Fruit fly (Drosophila melanogaster) whole organism, embryonic: Measurements from ENCODE around the gene Nse4.

Source experiments
- Bgb ChIP-seq: fragments of 200-800 bp; sonication (Bioruptor generic); IDR thresholded peaks from 2 replicates; pipeline ENCODE4 v1.3.6; 2022; ENCODE audit warnings: missing biosample characterization, missing genetic modification characterization; ENCODE audit not compliant: partially characterized antibody
- CG10267 ChIP-seq: fragments of 200-800 bp; sonication (Bioruptor generic); optimal IDR thresholded peaks from 2 replicates; lab custom pipeline; 2018; ENCODE audit warnings: missing biosample characterization, mild to moderate bottlenecking, missing genetic modification characterization, moderate library complexity
- CG10431 ChIP-seq: fragments of 200-800 bp; sonication (Bioruptor generic); optimal IDR thresholded peaks from 3 replicates; lab custom pipeline; 2018; ENCODE audit warnings: missing biosample characterization, mild to moderate bottlenecking, missing genetic modification characterization
- CG11456 ChIP-seq: fragments of 200-800 bp; sonication (Bioruptor generic); IDR thresholded peaks from 3 replicates; pipeline ENCODE4 v1.3.6; 2022; ENCODE audit warnings: missing biosample characterization, missing genetic modification characterization
- CG13775 ChIP-seq: fragments of 200-800 bp; sonication (Bioruptor generic); optimal IDR thresholded peaks from 3 replicates; lab custom pipeline; 2017; ENCODE audit warnings: missing biosample characterization, mild to moderate bottlenecking, missing genetic modification characterization
- CG15514 ChIP-seq: fragments of 200-800 bp; sonication (Bioruptor generic); optimal IDR thresholded peaks from 3 replicates; lab custom pipeline; 2017; ENCODE audit warnings: missing biosample characterization, missing genetic modification characterization, mild to moderate bottlenecking, moderate library complexity, missing genetic modification reagents
- CG1647 ChIP-seq: fragments of 200-800 bp; sonication (Bioruptor generic); optimal IDR thresholded peaks from 3 replicates; lab custom pipeline; 2016; ENCODE audit warnings: missing biosample characterization, missing genetic modification characterization
- CG17829 ChIP-seq: fragments of 200-800 bp; optimal IDR thresholded peaks from 2 replicates; lab custom pipeline; 2019; ENCODE audit warnings: missing biosample characterization, mild to moderate bottlenecking, missing genetic modification characterization, moderate library complexity
- CG2116 ChIP-seq: fragments of 200-800 bp; sonication (Bioruptor generic); optimal IDR thresholded peaks from 3 replicates; lab custom pipeline; 2018; ENCODE audit warnings: missing biosample characterization, mild to moderate bottlenecking, missing genetic modification characterization
- CG2129 ChIP-seq: fragments of 200-800 bp; sonication (Bioruptor generic); IDR thresholded peaks from 2 replicates; pipeline ENCODE4 v1.3.6; 2022; ENCODE audit warnings: missing biosample characterization, missing genetic modification characterization; ENCODE audit not compliant: partially characterized antibody
- CG2678 ChIP-seq: fragments of 200-800 bp; sonication (Bioruptor generic); optimal IDR thresholded peaks from 3 replicates; lab custom pipeline; 2019; ENCODE audit warnings: missing biosample characterization, mild to moderate bottlenecking, missing genetic modification characterization, moderate library complexity
- CG2712 ChIP-seq: fragments of 200-800 bp; optimal IDR thresholded peaks from 3 replicates; lab custom pipeline; 2019; ENCODE audit warnings: missing biosample characterization, mild to moderate bottlenecking, missing genetic modification characterization, moderate library complexity
- CG2889 ChIP-seq: fragments of 200-800 bp; sonication (Bioruptor generic); IDR thresholded peaks from 3 replicates; pipeline ENCODE4 v1.3.6; 2022; ENCODE audit warnings: missing biosample characterization, missing genetic modification characterization
- CG30020 ChIP-seq: fragments of 200-800 bp; optimal IDR thresholded peaks from 2 replicates; lab custom pipeline; 2019; ENCODE audit warnings: missing biosample characterization, mild to moderate bottlenecking, missing genetic modification characterization, moderate library complexity
- CG31365 ChIP-seq: fragments of 200-800 bp; sonication (Bioruptor generic); optimal IDR thresholded peaks from 2 replicates; lab custom pipeline; 2018; ENCODE audit warnings: missing biosample characterization, mild to moderate bottlenecking, missing genetic modification characterization
- CG3281 ChIP-seq: fragments of 200-800 bp; sonication (Bioruptor generic); optimal IDR thresholded peaks from 3 replicates; lab custom pipeline; 2017; ENCODE audit warnings: missing biosample characterization, mild to moderate bottlenecking, missing genetic modification characterization
- CG42726 ChIP-seq: fragments of 200-800 bp; sonication (Bioruptor generic); IDR thresholded peaks from 2 replicates; pipeline ENCODE4 v1.3.6; 2022; ENCODE audit warnings: missing biosample characterization, missing genetic modification characterization; ENCODE audit not compliant: partially characterized antibody
- CG4617 ChIP-seq: fragments of 200-800 bp; sonication (Bioruptor generic); optimal IDR thresholded peaks from 3 replicates; lab custom pipeline; 2016; ENCODE audit warnings: missing biosample characterization, missing genetic modification characterization, borderline replicate concordance
- CG5953 ChIP-seq: fragments of 200-800 bp; sonication (Bioruptor generic); IDR thresholded peaks from 2 replicates; pipeline ENCODE4 v1.3.6; 2022; ENCODE audit warnings: missing biosample characterization, missing genetic modification characterization
- CG7963 ChIP-seq: fragments of 200-800 bp; sonication (Bioruptor generic); IDR thresholded peaks from 3 replicates; pipeline ENCODE4 v1.3.6; 2022; ENCODE audit warnings: missing biosample characterization, missing genetic modification characterization; ENCODE audit not compliant: partially characterized antibody
- CG8924 ChIP-seq: fragments of 200-800 bp; optimal IDR thresholded peaks from 3 replicates; lab custom pipeline; 2019; ENCODE audit warnings: missing biosample characterization, mild to moderate bottlenecking, missing genetic modification characterization, moderate library complexity
- CG8944 ChIP-seq: fragments of 200-800 bp; sonication (Bioruptor generic); optimal IDR thresholded peaks from 3 replicates; lab custom pipeline; 2016; ENCODE audit warnings: missing biosample characterization, missing genetic modification characterization
- Dad ChIP-seq: fragments of 200-800 bp; sonication (Bioruptor generic); optimal IDR thresholded peaks from 3 replicates; lab custom pipeline; 2016; ENCODE audit warnings: missing biosample characterization, missing genetic modification characterization
- Deaf1 ChIP-seq: fragments of 200-800 bp; optimal IDR thresholded peaks from 3 replicates; lab custom pipeline; 2019; ENCODE audit warnings: missing biosample characterization, mild to moderate bottlenecking, missing genetic modification characterization, moderate library complexity
- Fer3 ChIP-seq: fragments of 200-800 bp; sonication (Bioruptor generic); optimal IDR thresholded peaks from 2 replicates; lab custom pipeline; 2018; ENCODE audit warnings: missing biosample characterization, mild to moderate bottlenecking, missing genetic modification characterization, moderate library complexity
- Hr3 ChIP-seq: fragments of 200-800 bp; sonication (Bioruptor generic); optimal IDR thresholded peaks from 3 replicates; lab custom pipeline; 2016; ENCODE audit warnings: missing biosample characterization, missing genetic modification characterization
- Kr ChIP-seq: fragments of 200-800 bp; sonication (Bioruptor generic); optimal IDR thresholded peaks from 2 replicates; lab custom pipeline; 2017; ENCODE audit warnings: missing biosample characterization, mild to moderate bottlenecking, missing genetic modification characterization
- MESR4 ChIP-seq: fragments of 200-800 bp; sonication (Bioruptor generic); optimal IDR thresholded peaks from 2 replicates; lab custom pipeline; 2018; ENCODE audit warnings: missing biosample characterization, mild to moderate bottlenecking, missing genetic modification characterization, moderate library complexity
- MTF-1 ChIP-seq: fragments of 200-800 bp; sonication (Bioruptor generic); optimal IDR thresholded peaks from 2 replicates; lab custom pipeline; 2018; ENCODE audit warnings: missing biosample characterization, mild to moderate bottlenecking, missing genetic modification characterization, borderline replicate concordance
- Myb ChIP-seq: fragments of 200-800 bp; sonication (Bioruptor generic); optimal IDR thresholded peaks from 2 replicates; lab custom pipeline; 2016; ENCODE audit warnings: missing biosample characterization, missing genetic modification characterization
- NC2α ChIP-seq: fragments of 200-800 bp; sonication (Bioruptor generic); optimal IDR thresholded peaks from 2 replicates; lab custom pipeline; 2016; ENCODE audit warnings: missing biosample characterization, missing genetic modification characterization
- NK7.1 ChIP-seq: fragments of 200-800 bp; sonication (Bioruptor generic); optimal IDR thresholded peaks from 3 replicates; lab custom pipeline; 2016; ENCODE audit warnings: missing biosample characterization, missing genetic modification characterization
- Nf-YC ChIP-seq: fragments of 200-800 bp; optimal IDR thresholded peaks from 3 replicates; lab custom pipeline; 2019; ENCODE audit warnings: missing biosample characterization, mild to moderate bottlenecking, missing genetic modification characterization, moderate library complexity
- Oaz ChIP-seq: fragments of 200-800 bp; sonication (Bioruptor generic); IDR thresholded peaks from 2 replicates; pipeline ENCODE4 v1.3.6; 2022; ENCODE audit warnings: missing biosample characterization, missing genetic modification characterization
- Ravus ChIP-seq: fragments of 200-800 bp; sonication (Bioruptor generic); IDR thresholded peaks from 2 replicates; pipeline ENCODE4 v1.3.6; 2022; ENCODE audit warnings: missing biosample characterization, missing genetic modification characterization
- Taf1 ChIP-seq: fragments of 200-800 bp; sonication (Bioruptor generic); IDR thresholded peaks from 2 replicates; pipeline ENCODE4 v1.3.6; 2022; ENCODE audit warnings: missing biosample characterization, missing genetic modification characterization
- Vsx1 ChIP-seq: fragments of 200-800 bp; sonication (Bioruptor generic); optimal IDR thresholded peaks from 2 replicates; lab custom pipeline; 2017; ENCODE audit warnings: missing biosample characterization, mild to moderate bottlenecking, missing genetic modification characterization, missing genetic modification reagents
- amos ChIP-seq: fragments of 200-800 bp; sonication (Bioruptor generic); IDR thresholded peaks from 2 replicates; pipeline ENCODE4 v1.3.6; 2022; ENCODE audit warnings: missing biosample characterization, missing genetic modification characterization; ENCODE audit not compliant: partially characterized antibody
- croc ChIP-seq: fragments of 200-800 bp; sonication (Bioruptor generic); conservative IDR thresholded peaks from 3 replicates; pipeline ENCODE4 v1.3.6; 2022; ENCODE audit warnings: missing biosample characterization, missing genetic modification characterization
- crp ChIP-seq, 2 experiments: fragments of 200-800 bp; sonication (Bioruptor generic); optimal IDR thresholded peaks; 2 replicates in 1 of 2; 3 replicates in 1 of 2; lab custom pipeline; 2017; ENCODE audit warnings: missing biosample characterization in 2 of 2, missing genetic modification characterization in 2 of 2, mild to moderate bottlenecking in 1 of 2, moderate library complexity in 1 of 2
- hbn ChIP-seq: fragments of 200-800 bp; sonication (Bioruptor generic); IDR thresholded peaks from 2 replicates; pipeline ENCODE4 v1.3.6; 2022; ENCODE audit warnings: missing biosample characterization, missing genetic modification characterization; ENCODE audit not compliant: partially characterized antibody
- mld ChIP-seq: fragments of 200-800 bp; sonication (Bioruptor generic); IDR thresholded peaks from 3 replicates; pipeline ENCODE4 v1.3.6; 2022; ENCODE audit warnings: missing biosample characterization, missing genetic modification characterization; ENCODE audit not compliant: partially characterized antibody
- nerfin-1 ChIP-seq: fragments of 200-800 bp; sonication (Bioruptor generic); optimal IDR thresholded peaks from 3 replicates; lab custom pipeline; 2019; ENCODE audit warnings: missing biosample characterization, mild to moderate bottlenecking, missing genetic modification characterization, moderate library complexity
- nerfin-2 ChIP-seq: fragments of 200-800 bp; sonication (Bioruptor generic); IDR thresholded peaks from 2 replicates; pipeline ENCODE4 v1.3.6; 2022; ENCODE audit warnings: missing biosample characterization, missing genetic modification characterization; ENCODE audit not compliant: partially characterized antibody
- pzg ChIP-seq: fragments of 200-800 bp; sonication (Bioruptor generic); optimal IDR thresholded peaks from 3 replicates; lab custom pipeline; 2018; ENCODE audit warnings: missing biosample characterization, mild to moderate bottlenecking, missing genetic modification characterization, moderate library complexity
- stwl ChIP-seq: fragments of 200-800 bp; sonication (Bioruptor generic); optimal IDR thresholded peaks from 3 replicates; lab custom pipeline; 2018; ENCODE audit warnings: missing biosample characterization, mild to moderate bottlenecking, missing genetic modification characterization, moderate library complexity
- toy ChIP-seq: fragments of 200-800 bp; sonication (Bioruptor generic); IDR thresholded peaks from 2 replicates; pipeline ENCODE4 v1.3.6; 2022; ENCODE audit warnings: missing biosample characterization, missing genetic modification characterization
- wek ChIP-seq: fragments of 200-800 bp; sonication (Bioruptor generic); optimal IDR thresholded peaks from 3 replicates; lab custom pipeline; 2018; ENCODE audit warnings: missing biosample characterization, mild to moderate bottlenecking, missing genetic modification characterization, moderate library complexity
- zen2 ChIP-seq: fragments of 200-800 bp; sonication (Bioruptor generic); IDR thresholded peaks from 3 replicates; pipeline ENCODE4 v1.3.6; 2022; ENCODE audit warnings: missing biosample characterization, missing genetic modification characterization; ENCODE audit not compliant: partially characterized antibody

The Nse4 gene

DNA sequence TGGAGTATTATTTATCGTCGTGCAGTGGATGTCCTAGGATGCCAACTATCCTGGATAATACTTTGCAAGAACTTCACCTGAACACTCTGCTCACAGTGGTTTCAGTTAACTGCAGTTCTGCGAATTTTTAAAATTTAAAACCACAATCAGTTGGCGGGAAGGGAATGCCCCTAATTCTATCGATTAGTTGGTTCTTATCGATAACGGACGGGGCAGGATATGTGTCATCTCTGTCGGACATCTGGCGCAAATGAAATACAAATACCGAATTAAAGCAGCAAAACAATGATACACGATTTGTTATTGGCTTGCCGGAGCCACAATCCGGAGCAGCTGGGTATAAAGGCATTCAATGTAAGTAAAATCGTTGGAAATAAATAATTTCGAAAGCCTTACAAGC is 43.8 kb downstream of the Nse4 start, which contains the start of gene Grip75 (continued):
- no peak for TF ChIP-seq Hr3
- TF ChIP-seq Oaz (GFP tag; lab: Robert Waterston, UW), result no peak
- peak; percentile 21 for TF ChIP-seq CG30020 (tag; lab: Kevin White, UChicago)
- TF ChIP-seq CG13775 (GFP tag; lab: Kevin White, UChicago), result no peak
- TF ChIP-seq Taf1, result no peak
- no peak for TF ChIP-seq CG7963 (GFP tag; lab: Robert Waterston, UW)
- no peak for TF ChIP-seq CG2889
- no peak for TF ChIP-seq CG4617 (GFP tag; lab: Kevin White, UChicago)
- peak; percentile 57 for TF ChIP-seq pzg (GFP tag; lab: Kevin White, UChicago)
- no peak for TF ChIP-seq Dad
- peak in 1 of 2 experiments; percentile 51 for TF ChIP-seq crp (GFP tag; optimal IDR thresholded peaks at IDR 0.05; lab: Kevin White, UChicago)
- TF ChIP-seq MTF-1 (GFP tag; lab: Kevin White, UChicago), result no peak
- TF ChIP-seq nerfin-2 (GFP tag; lab: Robert Waterston, UW), result peak; percentile 66; the same call in 1 of the 2 replicates
- TF ChIP-seq CG8924 (tag; lab: Kevin White, UChicago), result no peak
- TF ChIP-seq Nf-YC (tag; lab: Kevin White, UChicago), result no peak
- TF ChIP-seq amos (GFP tag; lab: Robert Waterston, UW), result peak; percentile 67
- TF ChIP-seq Ravus (GFP tag; lab: Robert Waterston, UW), result no peak
- TF ChIP-seq CG10267 (tag; lab: Kevin White, UChicago), result no peak
- no peak for TF ChIP-seq CG2712 (tag; lab: Kevin White, UChicago)
- 0 out of 2 replicates have a peak, but pooled peaks have one; percentile 32 for TF ChIP-seq CG42726 (GFP tag; lab: Robert Waterston, UW)
- TF ChIP-seq hbn (GFP tag; lab: Robert Waterston, UW), result 0 out of 2 replicates have a peak, but pooled peaks have one; percentile 22
- peak; percentile 41 for TF ChIP-seq CG2116
- TF ChIP-seq CG2129 (GFP tag; lab: Robert Waterston, UW), result 0 out of 2 replicates have a peak, but pooled peaks have one; percentile 20
- TF ChIP-seq CG11456 (GFP tag; lab: Robert Waterston, UW), result no peak
- peak; percentile 99 for TF ChIP-seq wek
- TF ChIP-seq MESR4 (GFP tag; lab: Kevin White, UChicago), result peak; percentile 27
- no peak for TF ChIP-seq toy
- TF ChIP-seq CG3281 (GFP tag; lab: Kevin White, UChicago), result no peak
- TF ChIP-seq Fer3, result no peak
- TF ChIP-seq Bgb (GFP tag; lab: Robert Waterston, UW), result peak; percentile 61
- no peak for TF ChIP-seq NC2α
- no peak for TF ChIP-seq Vsx1 (GFP tag; lab: Kevin White, UChicago)
- no peak for TF ChIP-seq CG17829 (tag; lab: Kevin White, UChicago)
- no peak for TF ChIP-seq CG2678
- TF ChIP-seq zen2 (GFP tag; lab: Robert Waterston, UW), result peak; percentile 51; the same call in 2 of the 3 replicates
- no peak for TF ChIP-seq CG1647 (GFP tag; lab: Kevin White, UChicago)
- TF ChIP-seq CG10431, result no peak
- TF ChIP-seq CG8944 (GFP tag; lab: Kevin White, UChicago), result no peak
- peak; percentile 15 for TF ChIP-seq nerfin-1
- TF ChIP-seq croc, result no peak
- peak; percentile 53 for TF ChIP-seq stwl (tag; lab: Kevin White, UChicago)
- no peak for TF ChIP-seq CG5953 (GFP tag; lab: Robert Waterston, UW)
- no peak for TF ChIP-seq CG31365
- peak; percentile 72 for TF ChIP-seq CG15514 (GFP tag; lab: Kevin White, UChicago)
- TF ChIP-seq Myb (GFP tag; lab: Kevin White, UChicago), result peak; percentile 49
- no peak for TF ChIP-seq Deaf1 (tag; lab: Kevin White, UChicago)
- TF ChIP-seq mld, result 0 out of 3 replicates have a peak, but pooled peaks have one; percentile 18
- TF ChIP-seq NK7.1, result no peak
- TF ChIP-seq Kr (GFP tag; lab: Kevin White, UChicago), result no peak
